Worm (Caenorhabditis elegans): Measurements from ENCODE around the gene B0464.6.

B0464.6 gene

DNA sequence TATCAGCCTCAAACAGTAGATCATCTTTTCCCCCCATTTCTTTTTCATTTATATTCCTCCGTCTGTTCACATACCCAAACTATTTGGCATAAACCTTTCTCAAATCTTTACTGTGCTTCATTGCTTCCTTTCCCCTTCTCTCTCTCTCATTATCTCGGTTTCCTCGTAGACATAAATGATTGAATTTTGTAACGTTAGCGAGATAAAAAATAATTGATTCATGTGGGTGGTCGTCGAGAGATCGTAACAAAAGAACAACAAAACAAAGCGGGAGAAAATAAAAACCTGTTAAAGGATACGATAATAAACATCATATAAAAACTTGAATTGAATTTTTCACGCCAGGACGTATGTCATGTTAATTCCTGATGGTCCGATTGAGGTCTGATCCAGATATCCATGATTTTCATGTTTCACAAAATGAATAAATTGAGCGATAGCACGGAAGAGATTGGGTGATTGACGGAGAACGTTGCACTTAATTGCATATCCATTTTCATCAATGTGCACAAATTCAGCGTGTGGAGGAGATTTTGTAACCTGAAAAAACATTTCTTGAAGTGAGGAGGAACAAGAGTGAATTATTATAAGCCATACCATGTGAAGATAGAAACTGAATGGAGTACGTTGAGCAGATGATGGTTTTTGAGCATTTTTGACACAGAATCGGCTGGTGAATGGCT is 2.8 kb downstream of the B0464.6 start:
- TF ChIP-seq che-1 (tag; optimal IDR thresholded peaks at IDR 0.05): peak; percentile 9
- peak; percentile 50 for TF ChIP-seq ama-1 (optimal IDR thresholded peaks at IDR 0.05)
- no peak for TF ChIP-seq C08G9.2 (tag; optimal IDR thresholded peaks at IDR 0.05)

- no peak for TF ChIP-seq pha-2 (tag; optimal IDR thresholded peaks at IDR 0.05)
- TF ChIP-seq ref-2 (tag; optimal IDR thresholded peaks at IDR 0.05): no peak
- no peak for TF ChIP-seq eyg-1 (tag; optimal IDR thresholded peaks at IDR 0.05)
- TF ChIP-seq rnt-1 (tag; optimal IDR thresholded peaks at IDR 0.05): no peak
- no peak for TF ChIP-seq ceh-6 (GFP tag; optimal IDR thresholded peaks at IDR 0.05)
- no peak for TF ChIP-seq nhr-11 (tag; optimal IDR thresholded peaks at IDR 0.05)
- no peak for TF ChIP-seq ceh-9 (tag; optimal IDR thresholded peaks at IDR 0.05)
- TF ChIP-seq fkh-6 (tag; optimal IDR thresholded peaks at IDR 0.05): no peak
- no peak for TF ChIP-seq hlh-30 (tag; optimal IDR thresholded peaks at IDR 0.05; ENCODE audit: insufficient read depth)
Measured at ce11 chrIII:9461894-9462784, 3.6 kb downstream of the B0464.6 start.

DNA sequence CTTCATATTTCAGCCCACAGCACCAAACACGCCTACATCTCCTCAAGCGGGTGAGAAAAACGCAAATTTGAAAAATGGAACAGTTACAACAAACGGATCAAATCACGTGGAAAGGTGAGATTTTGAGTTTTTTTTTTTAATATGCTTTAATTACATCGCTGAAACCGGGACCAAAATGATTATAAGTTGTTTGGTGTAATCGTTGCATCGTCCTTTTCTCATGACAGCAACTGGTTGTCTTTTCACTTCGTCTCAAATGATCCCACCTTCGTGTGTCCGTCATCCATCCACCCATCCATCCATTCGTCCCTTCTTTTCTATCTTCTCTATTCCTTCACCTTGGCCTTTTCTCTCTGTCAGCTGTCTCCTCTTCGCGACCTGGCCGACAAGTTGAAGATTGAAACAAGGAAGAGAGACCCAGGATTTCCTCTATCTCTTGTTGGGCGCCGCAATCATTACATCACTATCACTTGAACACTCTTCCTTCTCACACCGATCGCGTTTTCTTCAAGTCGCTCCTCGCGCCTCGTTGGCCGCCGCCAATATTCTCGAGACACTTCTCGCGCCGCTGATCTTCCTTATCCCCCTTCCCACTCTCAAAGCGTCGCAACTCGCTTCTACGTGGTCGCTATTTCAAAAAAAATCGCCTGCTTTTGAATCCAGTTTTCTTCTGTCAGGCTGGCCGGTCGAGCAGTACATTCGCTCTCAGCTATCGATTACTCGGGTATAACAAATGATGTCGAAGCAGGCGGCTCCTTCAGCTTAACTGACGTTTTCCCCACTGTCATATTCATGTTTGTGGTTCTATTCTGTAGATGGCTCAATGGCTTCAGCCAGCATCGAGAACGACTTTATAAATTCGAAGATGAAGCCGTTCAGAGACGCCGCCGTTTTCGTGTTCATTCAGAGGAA is 8.3 kb downstream of the B0464.6 start:
- TF ChIP-seq pros-1 (tag; optimal IDR thresholded peaks at IDR 0.05): no peak
- peak; percentile 29 for TF ChIP-seq rnt-1 (tag; optimal IDR thresholded peaks at IDR 0.05)
- no peak for TF ChIP-seq ama-1 (optimal IDR thresholded peaks at IDR 0.05)
- TF ChIP-seq ttx-3 (tag; optimal IDR thresholded peaks at IDR 0.05): no peak
- TF ChIP-seq sox-2 (GFP tag; IDR thresholded peaks at IDR 0.05): no peak
- no peak for TF ChIP-seq ref-2 (tag; optimal IDR thresholded peaks at IDR 0.05)
- no peak for TF ChIP-seq fax-1 (tag; optimal IDR thresholded peaks at IDR 0.05)
- TF ChIP-seq unc-55 (GFP tag; optimal IDR thresholded peaks at IDR 0.05): peak; percentile 85
- TF ChIP-seq ceh-24 (tag; optimal IDR thresholded peaks at IDR 0.05): no peak
- no peak for TF ChIP-seq unc-86 (tag; optimal IDR thresholded peaks at IDR 0.05)
- no peak for TF ChIP-seq K09A11.1 (tag; optimal IDR thresholded peaks at IDR 0.05; ENCODE audit: insufficient read depth)
- TF ChIP-seq pag-3 (tag; optimal IDR thresholded peaks at IDR 0.05; ENCODE audit: borderline replicate concordance): no peak
- TF ChIP-seq ceh-19 (GFP tag; optimal IDR thresholded peaks at IDR 0.05): no peak
- TF ChIP-seq elt-2 (tag; optimal IDR thresholded peaks at IDR 0.05): no peak
- TF ChIP-seq pqm-1 (tag; optimal IDR thresholded peaks at IDR 0.05): no peak
- no peak for TF ChIP-seq nhr-11 (tag; optimal IDR thresholded peaks at IDR 0.05)
- no peak for TF ChIP-seq syd-9 (tag; optimal IDR thresholded peaks at IDR 0.05)
- no peak for TF ChIP-seq ahr-1 (tag; optimal IDR thresholded peaks at IDR 0.05)
- TF ChIP-seq nfya-1 (tag; optimal IDR thresholded peaks at IDR 0.05): peak; percentile 44
- TF ChIP-seq C08G9.2 (tag; optimal IDR thresholded peaks at IDR 0.05): no peak
- peak; percentile 77 for TF ChIP-seq ceh-18 (tag; optimal IDR thresholded peaks at IDR 0.05)
- no peak for TF ChIP-seq madf-2 (tag; optimal IDR thresholded peaks at IDR 0.05)
- no peak for TF ChIP-seq lim-6 (tag; optimal IDR thresholded peaks at IDR 0.05)
- no peak for TF ChIP-seq hlh-30 (tag; optimal IDR thresholded peaks at IDR 0.05; ENCODE audit: insufficient read depth)
- no peak for TF ChIP-seq pha-4 (tag; optimal IDR thresholded peaks at IDR 0.05)
- no peak for TF ChIP-seq fkh-6 (tag; optimal IDR thresholded peaks at IDR 0.05)
- no peak for TF ChIP-seq pat-9 (tag; optimal IDR thresholded peaks at IDR 0.05)
- TF ChIP-seq zip-5 (tag; optimal IDR thresholded peaks at IDR 0.05): no peak
- TF ChIP-seq ceh-6 (GFP tag; optimal IDR thresholded peaks at IDR 0.05): no peak
- no peak for TF ChIP-seq ceh-2 (tag; optimal IDR thresholded peaks at IDR 0.05)
- TF ChIP-seq tbx-2 (tag; optimal IDR thresholded peaks at IDR 0.05): peak; percentile 36
- TF ChIP-seq ztf-16 (tag; optimal IDR thresholded peaks at IDR 0.05): no peak
- TF ChIP-seq ceh-34 (tag; optimal IDR thresholded peaks at IDR 0.05): peak; percentile 49
- TF ChIP-seq che-1 (tag; optimal IDR thresholded peaks at IDR 0.05): no peak
- no peak for TF ChIP-seq eyg-1 (tag; optimal IDR thresholded peaks at IDR 0.05)

All from whole organism, late embryonic.